Worm (Caenorhabditis elegans) whole organism, L4 larva: ENCODE measurements around the gene B0334.5.

Experiments
- F26F4.8 ChIP-seq: fragments of 200-800 bp; sonication (Bioruptor generic); conservative IDR thresholded peaks from 2 replicates; pipeline ENCODE4 v1.3.6; 2022; ENCODE audit warnings: missing genetic modification characterization, missing compliant biosample characterization
- F44E2.7 ChIP-seq: fragments of 200-800 bp; sonication (Bioruptor generic); IDR thresholded peaks from 2 replicates; pipeline ENCODE4 v2.1.2; 2022; ENCODE audit warnings: missing genetic modification characterization, missing compliant biosample characterization
- T20F7.1 ChIP-seq: fragments of 200-800 bp; sonication (Bioruptor generic); optimal IDR thresholded peaks from 2 replicates; lab custom pipeline; 2018; ENCODE audit warnings: mild to moderate bottlenecking, missing genetic modification characterization, missing compliant biosample characterization
- Y75B8A.6 ChIP-seq: fragments of 200-800 bp; sonication (Bioruptor generic); IDR thresholded peaks from 2 replicates; pipeline ENCODE4 v1.3.6; 2022; ENCODE audit warnings: missing genetic modification reagents, missing genetic modification characterization, missing compliant biosample characterization
- ZK546.5 ChIP-seq, 2 experiments: sonication (generic microtip); optimal IDR thresholded peaks; 2 replicates each; lab custom pipeline; 2017; ENCODE audit warnings: missing biosample characterization in 2 of 2, missing genetic modification characterization in 2 of 2
- aha-1 ChIP-seq: fragments of 150-350 bp; peaks from one replicate; lab custom pipeline; 2014; ENCODE audit warnings: missing biosample characterization, missing genetic modification characterization
- aly-2 ChIP-seq: sonication (generic microtip); optimal IDR thresholded peaks from 2 replicates; lab custom pipeline; 2018; ENCODE audit warnings: missing biosample characterization, missing genetic modification characterization
- ama-1 ChIP-seq: fragments of 150-350 bp; optimal IDR thresholded peaks from 2 replicates; lab custom pipeline; 2014; ENCODE audit warnings: inconsistent platforms, mixed read lengths
- attf-4 ChIP-seq: sonication (generic microtip); optimal IDR thresholded peaks from 3 replicates; lab custom pipeline; 2017; ENCODE audit warnings: missing biosample characterization, missing genetic modification characterization
- ceh-62 ChIP-seq: sonication (generic microtip); optimal IDR thresholded peaks from 2 replicates; lab custom pipeline; 2017; ENCODE audit warnings: missing biosample characterization, missing genetic modification characterization
- cey-2 ChIP-seq: sonication (generic microtip); optimal IDR thresholded peaks from 3 replicates; lab custom pipeline; 2017; ENCODE audit warnings: missing genetic modification characterization, mild to moderate bottlenecking, missing compliant biosample characterization, antibody characterized with exemption, borderline replicate concordance; ENCODE audit not compliant: insufficient read depth
- daf-12 ChIP-seq: fragments of 150-350 bp; optimal IDR thresholded peaks from 2 replicates; lab custom pipeline; 2014; ENCODE audit warnings: missing biosample characterization, missing genetic modification reagents, missing genetic modification characterization
- daf-16 ChIP-seq, 3 experiments: sonication (generic microtip); optimal IDR thresholded peaks; 2 replicates each; lab custom pipeline; 2016 to 2017; ENCODE audit warnings: missing genetic modification characterization in 3 of 3, missing genetic modification reagents in 3 of 3, mild to moderate bottlenecking in 2 of 3, missing compliant biosample characterization in 2 of 3, missing biosample characterization in 1 of 3, moderate library complexity in 1 of 3
- daf-8 ChIP-seq: fragments of 200-800 bp; sonication (Bioruptor generic); IDR thresholded peaks from 2 replicates; pipeline ENCODE4 v1.3.6; 2022; ENCODE audit warnings: missing genetic modification characterization, missing compliant biosample characterization
- dmd-6 ChIP-seq: fragments of 200-800 bp; sonication (Bioruptor generic); IDR thresholded peaks from 2 replicates; pipeline ENCODE4 v1.3.6; 2022; ENCODE audit warnings: missing genetic modification reagents, missing genetic modification characterization, missing compliant biosample characterization
- dmd-8 ChIP-seq: fragments of 200-800 bp; sonication (Bioruptor generic); IDR thresholded peaks from 2 replicates; pipeline ENCODE4 v1.3.6; 2022; ENCODE audit warnings: missing genetic modification characterization, missing compliant biosample characterization
- dpl-1 ChIP-seq: fragments of 150-350 bp; optimal IDR thresholded peaks from 2 replicates; lab custom pipeline; 2014; ENCODE audit warnings: missing biosample characterization, missing genetic modification reagents, missing genetic modification characterization
- duxl-1 ChIP-seq: sonication (generic microtip); optimal IDR thresholded peaks from 2 replicates; lab custom pipeline; 2016; ENCODE audit warnings: mild to moderate bottlenecking, missing genetic modification characterization, moderate library complexity, missing compliant biosample characterization; ENCODE audit not compliant: poor library complexity
- dve-1 ChIP-seq: sonication (generic microtip); optimal IDR thresholded peaks from 2 replicates; lab custom pipeline; 2017; ENCODE audit warnings: antibody characterized with exemption, mild to moderate bottlenecking, missing genetic modification characterization, missing compliant biosample characterization; ENCODE audit not compliant: insufficient read depth
- fos-1 ChIP-seq: fragments of 150-350 bp; optimal IDR thresholded peaks from 2 replicates; lab custom pipeline; 2014; ENCODE audit warnings: missing biosample characterization, missing genetic modification characterization
- hif-1 ChIP-seq, 2 experiments: sonication (generic microtip); optimal IDR thresholded peaks; 2 replicates each; lab custom pipeline; 2016 to 2017; ENCODE audit warnings: missing compliant biosample characterization in 2 of 2, missing genetic modification characterization in 2 of 2, missing genetic modification reagents in 2 of 2, missing genotype in 2 of 2, mild to moderate bottlenecking in 1 of 2
- hlh-11 ChIP-seq: fragments of 200-800 bp; sonication (Bioruptor generic); optimal IDR thresholded peaks from 2 replicates; lab custom pipeline; 2018; ENCODE audit warnings: mild to moderate bottlenecking, missing genetic modification characterization, missing compliant biosample characterization
- hlh-30 ChIP-seq: sonication (generic microtip); optimal IDR thresholded peaks from 2 replicates; lab custom pipeline; 2017; ENCODE audit warnings: antibody characterized with exemption, mild to moderate bottlenecking, missing genetic modification characterization, missing compliant biosample characterization; ENCODE audit not compliant: insufficient read depth
- lim-7 ChIP-seq: fragments of 200-800 bp; sonication (Bioruptor generic); IDR thresholded peaks from 2 replicates; pipeline ENCODE4 v1.3.6; 2022; ENCODE audit warnings: missing genetic modification characterization, missing compliant biosample characterization
- lin-15B ChIP-seq: fragments of 150-350 bp; sonication (generic microtip); optimal IDR thresholded peaks from 3 replicates; lab custom pipeline; 2014; ENCODE audit warnings: missing biosample characterization, missing genetic modification characterization
- lin-38 ChIP-seq: fragments of 200-800 bp; sonication (Bioruptor generic); IDR thresholded peaks from 2 replicates; pipeline ENCODE4 v1.3.6; 2022; ENCODE audit warnings: missing genetic modification reagents, missing genetic modification characterization, missing compliant biosample characterization
- lir-3 ChIP-seq: sonication (generic microtip); optimal IDR thresholded peaks from 2 replicates; lab custom pipeline; 2016; ENCODE audit warnings: mild to moderate bottlenecking, missing genetic modification characterization, missing compliant biosample characterization
- lsy-2 ChIP-seq, 2 experiments: fragments of 150-350 bp in 1 of 2; sonication (generic microtip) in 1 of 2; optimal IDR thresholded peaks; 2 replicates each; lab custom pipeline; 2014 to 2017; ENCODE audit warnings: missing biosample characterization in 2 of 2, missing genetic modification characterization in 2 of 2
- mdl-1 ChIP-seq, 2 experiments: fragments of 150-350 bp in 1 of 2; sonication (generic microtip) in 1 of 2; optimal IDR thresholded peaks; 2 replicates each; lab custom pipeline; 2014 to 2017; ENCODE audit warnings: missing biosample characterization in 2 of 2, missing genetic modification characterization in 2 of 2
- mxl-3 ChIP-seq: fragments of 200-800 bp; sonication (Bioruptor generic); optimal IDR thresholded peaks from 2 replicates; lab custom pipeline; 2018; ENCODE audit warnings: mild to moderate bottlenecking, missing genetic modification characterization, missing compliant biosample characterization
- nhr-10 ChIP-seq: fragments of 150-350 bp; optimal IDR thresholded peaks from 2 replicates; lab custom pipeline; 2014; ENCODE audit warnings: missing biosample characterization, missing genetic modification characterization
- nhr-28 ChIP-seq: fragments of 150-350 bp; optimal IDR thresholded peaks from 2 replicates; lab custom pipeline; 2014; ENCODE audit warnings: missing biosample characterization, missing genetic modification characterization
- nhr-41 ChIP-seq: fragments of 200-800 bp; sonication (Bioruptor generic); IDR thresholded peaks from 2 replicates; pipeline ENCODE4 v1.3.6; 2022; ENCODE audit warnings: missing genetic modification reagents, missing genetic modification characterization, missing compliant biosample characterization
- nhr-42 ChIP-seq: fragments of 200-800 bp; sonication (Bioruptor generic); IDR thresholded peaks from 2 replicates; pipeline ENCODE4 v1.3.6; 2022; ENCODE audit warnings: missing genetic modification characterization, missing compliant biosample characterization
- nhr-48 ChIP-seq: sonication (generic microtip); optimal IDR thresholded peaks from 2 replicates; lab custom pipeline; 2016; ENCODE audit warnings: mild to moderate bottlenecking, missing genetic modification characterization, missing compliant biosample characterization
- nhr-76 ChIP-seq: fragments of 150-350 bp; optimal IDR thresholded peaks from 2 replicates; lab custom pipeline; 2014; ENCODE audit warnings: missing biosample characterization, missing genetic modification characterization
- nhr-77 ChIP-seq: fragments of 150-350 bp; optimal IDR thresholded peaks from 2 replicates; lab custom pipeline; 2014; ENCODE audit warnings: missing biosample characterization, missing genetic modification characterization
- php-3 ChIP-seq: fragments of 200-800 bp; sonication (Bioruptor generic); IDR thresholded peaks from 2 replicates; pipeline ENCODE4 v1.3.6; 2022; ENCODE audit warnings: missing genetic modification reagents, missing genetic modification characterization, missing compliant biosample characterization
- pqm-1 ChIP-seq: sonication (generic microtip); optimal IDR thresholded peaks from 2 replicates; lab custom pipeline; 2017; ENCODE audit warnings: missing biosample characterization, missing genetic modification characterization
- sdz-12 ChIP-seq: fragments of 200-800 bp; sonication (Bioruptor generic); optimal IDR thresholded peaks from 2 replicates; lab custom pipeline; 2018; ENCODE audit warnings: mild to moderate bottlenecking, missing genetic modification characterization, missing compliant biosample characterization
- set-16 ChIP-seq: fragments of 200-800 bp; sonication (Bioruptor generic); IDR thresholded peaks from 2 replicates; pipeline ENCODE4 v1.3.6; 2022; ENCODE audit warnings: missing genetic modification reagents, missing genetic modification characterization, missing compliant biosample characterization
- skn-1 ChIP-seq: fragments of 150-350 bp; optimal IDR thresholded peaks from 2 replicates; lab custom pipeline; 2014; ENCODE audit warnings: missing biosample characterization, missing genetic modification characterization
- snpc-4 ChIP-seq: fragments of 150-350 bp; optimal IDR thresholded peaks from 2 replicates; lab custom pipeline; 2014; ENCODE audit warnings: missing biosample characterization, missing genetic modification characterization
- tag-97 ChIP-seq: fragments of 200-800 bp; sonication (Bioruptor generic); IDR thresholded peaks from 2 replicates; pipeline ENCODE4 v1.3.6; 2022; ENCODE audit warnings: missing genetic modification characterization, missing compliant biosample characterization
- unc-62 ChIP-seq, 3 experiments: fragments of 150-350 bp in 1 of 3; sonication (generic microtip); optimal IDR thresholded peaks in 2 of 3; peaks in 1 of 3; 1 replicate in 1 of 3; 2 replicates in 2 of 3; lab custom pipeline; 2014 to 2017; ENCODE audit warnings: missing biosample characterization in 3 of 3, missing genetic modification characterization in 3 of 3, missing genetic modification reagents in 3 of 3, missing genotype in 1 of 3
- zag-1 ChIP-seq: fragments of 150-350 bp; optimal IDR thresholded peaks from 2 replicates; lab custom pipeline; 2014; ENCODE audit warnings: missing biosample characterization, missing genetic modification characterization
- zfp-2 ChIP-seq: sonication (generic microtip); optimal IDR thresholded peaks from 2 replicates; lab custom pipeline; 2016; ENCODE audit warnings: mild to moderate bottlenecking, missing genetic modification characterization, missing compliant biosample characterization
- zfp-3 ChIP-seq: fragments of 200-800 bp; sonication (Bioruptor generic); conservative IDR thresholded peaks from 2 replicates; pipeline ENCODE4 v1.3.6; 2022; ENCODE audit warnings: missing genetic modification reagents, missing genetic modification characterization, missing compliant biosample characterization
- zip-11 ChIP-seq: fragments of 200-800 bp; sonication (Bioruptor generic); IDR thresholded peaks from 2 replicates; pipeline ENCODE4 v1.3.6; 2022; ENCODE audit warnings: missing genetic modification characterization, missing compliant biosample characterization
- zip-2 ChIP-seq: fragments of 150-350 bp; optimal IDR thresholded peaks from 2 replicates; lab custom pipeline; 2014; ENCODE audit warnings: missing biosample characterization, missing genetic modification characterization
- ztf-11 ChIP-seq: fragments of 150-350 bp; optimal IDR thresholded peaks from 2 replicates; lab custom pipeline; 2014; ENCODE audit warnings: missing biosample characterization, missing genetic modification characterization
- ztf-7 ChIP-seq: fragments of 150-350 bp; optimal IDR thresholded peaks from 2 replicates; lab custom pipeline; 2014; ENCODE audit warnings: missing biosample characterization, missing genetic modification characterization

The B0334.5 gene

ce11 chrII:11472542-11472941 is 24.9 kb upstream of the B0334.5 start:
- peak; percentile 25 for TF ChIP-seq T20F7.1
- no peak for TF ChIP-seq ceh-62 (tag; lab: Kevin White, UChicago)
- no peak for TF ChIP-seq unc-62 (GFP tag; optimal IDR thresholded peaks at IDR 0.05 in 1 of 2; lab: Kevin White, UChicago)
- no peak for TF ChIP-seq unc-62 (tag; optimal IDR thresholded peaks at IDR 0.05; lab: Kevin White, UChicago)
- TF ChIP-seq nhr-41 (GFP tag; lab: Robert Waterston, UW): no peak
- TF ChIP-seq daf-16 (GFP tag; optimal IDR thresholded peaks at IDR 0.05; lab: Kevin White, UChicago): no peak
- TF ChIP-seq daf-16 (tag; optimal IDR thresholded peaks at IDR 0.05; lab: Kevin White, UChicago): peak; percentile 37
- TF ChIP-seq aly-2 (tag; lab: Kevin White, UChicago): no peak
- peak; percentile 14 to 83 for TF ChIP-seq mdl-1 (tag; optimal IDR thresholded peaks at IDR 0.05; lab: Kevin White, UChicago)
- TF ChIP-seq nhr-28 (tag; lab: Kevin White, UChicago): peak; percentile 91
- no peak for TF ChIP-seq Y75B8A.6 (GFP tag; lab: Robert Waterston, UW)
- no peak for TF ChIP-seq fos-1 (tag; lab: Kevin White, UChicago)
- TF ChIP-seq lin-15B (tag; lab: Kevin White, UChicago): no peak
- TF ChIP-seq lin-38: no peak
- no peak for TF ChIP-seq zfp-2
- peak; percentile 71 for TF ChIP-seq pqm-1 (tag; lab: Kevin White, UChicago)
- TF ChIP-seq sdz-12: no peak
- no peak for TF ChIP-seq zip-2 (tag; lab: Kevin White, UChicago)
- no peak for TF ChIP-seq daf-8 (GFP tag; lab: Robert Waterston, UW)
- TF ChIP-seq dmd-6 (GFP tag; lab: Robert Waterston, UW): peak; percentile 85
- TF ChIP-seq duxl-1: no peak
- TF ChIP-seq lsy-2 (tag; optimal IDR thresholded peaks at IDR 0.05; lab: Kevin White, UChicago): peak in 1 of 2 experiments; percentile 56
- TF ChIP-seq hlh-30: peak; percentile 71
- TF ChIP-seq daf-12: no peak
- TF ChIP-seq lim-7 (GFP tag; lab: Robert Waterston, UW): no peak
- TF ChIP-seq snpc-4 (tag; lab: Kevin White, UChicago): no peak
- TF ChIP-seq F26F4.8: no peak
- TF ChIP-seq zfp-3 (GFP tag; lab: Robert Waterston, UW): no peak
- no peak for TF ChIP-seq set-16 (GFP tag; lab: Robert Waterston, UW)
- no peak for TF ChIP-seq ztf-7 (tag; lab: Kevin White, UChicago)
- no peak for TF ChIP-seq ZK546.5 (tag; optimal IDR thresholded peaks at IDR 0.05; lab: Kevin White, UChicago)
- peak; percentile 98 for TF ChIP-seq mxl-3 (GFP tag; lab: Kevin White, UChicago)
- TF ChIP-seq nhr-48: peak; percentile 55
- TF ChIP-seq F44E2.7 (GFP tag; lab: Robert Waterston, UW): no peak
- TF ChIP-seq aha-1: peak; percentile 99
- TF ChIP-seq dmd-8 (GFP tag; lab: Robert Waterston, UW): no peak
- TF ChIP-seq tag-97 (GFP tag; lab: Robert Waterston, UW): no peak
- TF ChIP-seq nhr-10: peak; percentile 33
- no peak for TF ChIP-seq attf-4 (tag; lab: Kevin White, UChicago)
- TF ChIP-seq skn-1 (tag; lab: Kevin White, UChicago): no peak
- TF ChIP-seq nhr-42: no peak
- TF ChIP-seq ztf-11 (tag; lab: Kevin White, UChicago): no peak
- TF ChIP-seq zip-11 (GFP tag; lab: Robert Waterston, UW): no peak
- TF ChIP-seq dve-1 (tag; lab: Kevin White, UChicago): peak; percentile 64
- peak; percentile 79 for TF ChIP-seq hlh-11 (tag; lab: Kevin White, UChicago)
- TF ChIP-seq nhr-77: no peak
- TF ChIP-seq php-3 (GFP tag; lab: Robert Waterston, UW): 0 out of 2 replicates have a peak, but pooled peaks have one; percentile 10
- no peak for TF ChIP-seq ama-1 (lab: Kevin White, UChicago)
- no peak for TF ChIP-seq dpl-1
- no peak for TF ChIP-seq lir-3 (tag; lab: Kevin White, UChicago)
- TF ChIP-seq zag-1 (tag; lab: Kevin White, UChicago): no peak
- TF ChIP-seq hif-1 (tag; optimal IDR thresholded peaks at IDR 0.05; lab: Kevin White, UChicago): peak; percentile 58 to 92
- no peak for TF ChIP-seq cey-2 (tag; lab: Kevin White, UChicago)
- TF ChIP-seq nhr-76 (tag; lab: Kevin White, UChicago): no peak
